Worm (Caenorhabditis elegans) whole organism, L4 larva: ENCODE measurements around the gene ZK370.6.
A peak's percentile ranks its signal among the peaks of the same experiment; 100 is the strongest.

Source experiments
- F26F4.8 ChIP-seq: fragments of 200-800 bp; sonication (Bioruptor generic); conservative IDR thresholded peaks from 2 replicates; pipeline ENCODE4 v1.3.6; 2022; ENCODE audit warnings: missing genetic modification characterization, missing compliant biosample characterization
- F37D6.2 ChIP-seq: sonication (generic microtip); optimal IDR thresholded peaks from 2 replicates; lab custom pipeline; 2016; ENCODE audit warnings: mild to moderate bottlenecking, missing genetic modification characterization, missing compliant biosample characterization
- F49E8.2 ChIP-seq: sonication (generic microtip); optimal IDR thresholded peaks from 2 replicates; lab custom pipeline; 2016; ENCODE audit warnings: missing compliant biosample characterization, mild to moderate bottlenecking, missing genetic modification characterization, borderline replicate concordance
- R02D3.7 ChIP-seq: fragments of 150-350 bp; sonication (generic microtip); optimal IDR thresholded peaks from 3 replicates; lab custom pipeline; 2014; ENCODE audit warnings: missing biosample characterization, missing genetic modification characterization
- T20F7.1 ChIP-seq: fragments of 200-800 bp; sonication (Bioruptor generic); optimal IDR thresholded peaks from 2 replicates; lab custom pipeline; 2018; ENCODE audit warnings: mild to moderate bottlenecking, missing genetic modification characterization, missing compliant biosample characterization
- Y105C5A.15 ChIP-seq: fragments of 200-800 bp; sonication (Bioruptor generic); IDR thresholded peaks from 2 replicates; pipeline ENCODE4 v1.3.6; 2022; ENCODE audit warnings: missing genetic modification characterization, missing compliant biosample characterization
- Y48G9A.11 ChIP-seq: fragments of 200-800 bp; sonication (Bioruptor generic); IDR thresholded peaks from 2 replicates; pipeline ENCODE4 v1.3.6; 2022; ENCODE audit warnings: missing genetic modification reagents, missing genetic modification characterization, missing compliant biosample characterization
- Y75B8A.6 ChIP-seq: fragments of 200-800 bp; sonication (Bioruptor generic); IDR thresholded peaks from 2 replicates; pipeline ENCODE4 v1.3.6; 2022; ENCODE audit warnings: missing genetic modification reagents, missing genetic modification characterization, missing compliant biosample characterization
- ZK337.2 ChIP-seq: fragments of 200-800 bp; sonication (Bioruptor generic); IDR thresholded peaks from 2 replicates; pipeline ENCODE4 v1.3.6; 2022; ENCODE audit warnings: missing genetic modification reagents, missing genetic modification characterization, missing compliant biosample characterization
- ZK546.5 ChIP-seq, 2 experiments: sonication (generic microtip); optimal IDR thresholded peaks; 2 replicates each; lab custom pipeline; 2017; ENCODE audit warnings: missing biosample characterization in 2 of 2, missing genetic modification characterization in 2 of 2
- ceh-20 ChIP-seq: fragments of 200-800 bp; sonication (Bioruptor generic); IDR thresholded peaks from 2 replicates; pipeline ENCODE4 v1.3.6; 2022; ENCODE audit warnings: missing genetic modification reagents, missing genetic modification characterization, missing compliant biosample characterization
- ceh-62 ChIP-seq: sonication (generic microtip); optimal IDR thresholded peaks from 2 replicates; lab custom pipeline; 2017; ENCODE audit warnings: missing biosample characterization, missing genetic modification characterization
- ces-1 ChIP-seq: fragments of 150-350 bp; sonication (generic microtip); optimal IDR thresholded peaks from 4 replicates; lab custom pipeline; 2014; ENCODE audit warnings: missing biosample characterization, missing genetic modification reagents, missing genetic modification characterization
- daf-16 ChIP-seq, 3 experiments: sonication (generic microtip); optimal IDR thresholded peaks; 2 replicates each; lab custom pipeline; 2016 to 2017; ENCODE audit warnings: missing genetic modification characterization in 3 of 3, missing genetic modification reagents in 3 of 3, mild to moderate bottlenecking in 2 of 3, missing compliant biosample characterization in 2 of 3, missing biosample characterization in 1 of 3, moderate library complexity in 1 of 3
- daf-19 ChIP-seq: fragments of 200-800 bp; sonication (Bioruptor generic); conservative IDR thresholded peaks from 2 replicates; pipeline ENCODE4 v1.3.6; 2022; ENCODE audit warnings: missing genetic modification characterization, missing compliant biosample characterization
- dmd-6 ChIP-seq: fragments of 200-800 bp; sonication (Bioruptor generic); IDR thresholded peaks from 2 replicates; pipeline ENCODE4 v1.3.6; 2022; ENCODE audit warnings: missing genetic modification reagents, missing genetic modification characterization, missing compliant biosample characterization
- dmd-8 ChIP-seq: fragments of 200-800 bp; sonication (Bioruptor generic); IDR thresholded peaks from 2 replicates; pipeline ENCODE4 v1.3.6; 2022; ENCODE audit warnings: missing genetic modification characterization, missing compliant biosample characterization
- dve-1 ChIP-seq: sonication (generic microtip); optimal IDR thresholded peaks from 2 replicates; lab custom pipeline; 2017; ENCODE audit warnings: antibody characterized with exemption, mild to moderate bottlenecking, missing genetic modification characterization, missing compliant biosample characterization; ENCODE audit not compliant: insufficient read depth
- hlh-11 ChIP-seq: fragments of 200-800 bp; sonication (Bioruptor generic); optimal IDR thresholded peaks from 2 replicates; lab custom pipeline; 2018; ENCODE audit warnings: mild to moderate bottlenecking, missing genetic modification characterization, missing compliant biosample characterization
- hlh-30 ChIP-seq: sonication (generic microtip); optimal IDR thresholded peaks from 2 replicates; lab custom pipeline; 2017; ENCODE audit warnings: antibody characterized with exemption, mild to moderate bottlenecking, missing genetic modification characterization, missing compliant biosample characterization; ENCODE audit not compliant: insufficient read depth
- hmg-1.1 ChIP-seq: fragments of 200-800 bp; sonication (Bioruptor generic); IDR thresholded peaks from 2 replicates; pipeline ENCODE4 v1.3.6; 2022; ENCODE audit warnings: missing genetic modification reagents, missing genetic modification characterization, missing compliant biosample characterization
- lim-7 ChIP-seq: fragments of 200-800 bp; sonication (Bioruptor generic); IDR thresholded peaks from 2 replicates; pipeline ENCODE4 v1.3.6; 2022; ENCODE audit warnings: missing genetic modification characterization, missing compliant biosample characterization
- lin-1 ChIP-seq: fragments of 200-800 bp; sonication (Bioruptor generic); IDR thresholded peaks from 2 replicates; pipeline ENCODE4 v1.3.6; 2022; ENCODE audit warnings: missing genetic modification reagents, missing genetic modification characterization, missing compliant biosample characterization
- lin-15B ChIP-seq: fragments of 150-350 bp; sonication (generic microtip); optimal IDR thresholded peaks from 3 replicates; lab custom pipeline; 2014; ENCODE audit warnings: missing biosample characterization, missing genetic modification characterization
- lin-29 ChIP-seq: fragments of 200-800 bp; sonication (Bioruptor generic); IDR thresholded peaks from 2 replicates; pipeline ENCODE4 v1.3.6; 2022; ENCODE audit warnings: missing genetic modification reagents, missing genetic modification characterization, missing compliant biosample characterization
- lin-38 ChIP-seq: fragments of 200-800 bp; sonication (Bioruptor generic); IDR thresholded peaks from 2 replicates; pipeline ENCODE4 v1.3.6; 2022; ENCODE audit warnings: missing genetic modification reagents, missing genetic modification characterization, missing compliant biosample characterization
- lir-3 ChIP-seq: sonication (generic microtip); optimal IDR thresholded peaks from 2 replicates; lab custom pipeline; 2016; ENCODE audit warnings: mild to moderate bottlenecking, missing genetic modification characterization, missing compliant biosample characterization
- lsy-2 ChIP-seq, 2 experiments: fragments of 150-350 bp in 1 of 2; sonication (generic microtip) in 1 of 2; optimal IDR thresholded peaks; 2 replicates each; lab custom pipeline; 2014 to 2017; ENCODE audit warnings: missing biosample characterization in 2 of 2, missing genetic modification characterization in 2 of 2
- madf-5 ChIP-seq, 2 experiments: fragments of 200-800 bp; sonication (Bioruptor generic); IDR thresholded peaks; 2 replicates each; pipeline ENCODE4 v1.3.6; 2022; ENCODE audit warnings: missing compliant biosample characterization in 2 of 2, missing genetic modification characterization in 2 of 2
- mdl-1 ChIP-seq, 2 experiments: fragments of 150-350 bp in 1 of 2; sonication (generic microtip) in 1 of 2; optimal IDR thresholded peaks; 2 replicates each; lab custom pipeline; 2014 to 2017; ENCODE audit warnings: missing biosample characterization in 2 of 2, missing genetic modification characterization in 2 of 2
- mes-2 ChIP-seq: sonication (generic microtip); optimal IDR thresholded peaks from 2 replicates; lab custom pipeline; 2016; ENCODE audit warnings: missing genotype, mild to moderate bottlenecking, missing genetic modification characterization, missing compliant biosample characterization; ENCODE audit not compliant: poor library complexity, severe bottlenecking
- mxl-2 ChIP-seq: fragments of 200-800 bp; sonication (Bioruptor generic); conservative IDR thresholded peaks from 2 replicates; pipeline ENCODE4 v1.3.6; 2022; ENCODE audit warnings: missing genetic modification reagents, missing genetic modification characterization, missing compliant biosample characterization
- nhr-10 ChIP-seq: fragments of 150-350 bp; optimal IDR thresholded peaks from 2 replicates; lab custom pipeline; 2014; ENCODE audit warnings: missing biosample characterization, missing genetic modification characterization
- nhr-11 ChIP-seq: fragments of 150-350 bp; optimal IDR thresholded peaks from 2 replicates; lab custom pipeline; 2014; ENCODE audit warnings: missing biosample characterization, missing genetic modification characterization
- nhr-6 ChIP-seq: fragments of 150-350 bp; optimal IDR thresholded peaks from 2 replicates; lab custom pipeline; 2014; ENCODE audit warnings: missing biosample characterization, missing genetic modification characterization
- pha-4 ChIP-seq, 2 experiments: fragments of 150-350 bp in 1 of 2; fragments of 200-800 bp in 1 of 2; sonication (Bioruptor generic) in 1 of 2; IDR thresholded peaks in 1 of 2; optimal IDR thresholded peaks in 1 of 2; 2 replicates each; pipeline versions ENCODE4 v1.3.6 to Lab custom; 2014 to 2022; ENCODE audit warnings: missing genetic modification characterization in 2 of 2, missing genetic modification reagents in 2 of 2, missing biosample characterization in 1 of 2, missing compliant biosample characterization in 1 of 2
- php-3 ChIP-seq: fragments of 200-800 bp; sonication (Bioruptor generic); IDR thresholded peaks from 2 replicates; pipeline ENCODE4 v1.3.6; 2022; ENCODE audit warnings: missing genetic modification reagents, missing genetic modification characterization, missing compliant biosample characterization
- pqm-1 ChIP-seq: sonication (generic microtip); optimal IDR thresholded peaks from 2 replicates; lab custom pipeline; 2017; ENCODE audit warnings: missing biosample characterization, missing genetic modification characterization
- saeg-2 ChIP-seq: fragments of 200-800 bp; sonication (Bioruptor generic); IDR thresholded peaks from 2 replicates; pipeline ENCODE4 v1.3.6; 2022; ENCODE audit warnings: missing genetic modification reagents, missing genetic modification characterization, missing compliant biosample characterization
- tag-97 ChIP-seq: fragments of 200-800 bp; sonication (Bioruptor generic); IDR thresholded peaks from 2 replicates; pipeline ENCODE4 v1.3.6; 2022; ENCODE audit warnings: missing genetic modification characterization, missing compliant biosample characterization
- tra-1 ChIP-seq: fragments of 200-800 bp; sonication (Bioruptor generic); IDR thresholded peaks from 2 replicates; pipeline ENCODE4 v1.3.6; 2022; ENCODE audit warnings: missing genetic modification reagents, missing genetic modification characterization, missing compliant biosample characterization
- unc-39 ChIP-seq: sonication (generic microtip); optimal IDR thresholded peaks from 2 replicates; lab custom pipeline; 2017; ENCODE audit warnings: missing biosample characterization, missing genetic modification characterization
- unc-62 ChIP-seq, 3 experiments: fragments of 150-350 bp in 1 of 3; sonication (generic microtip); optimal IDR thresholded peaks in 2 of 3; peaks in 1 of 3; 1 replicate in 1 of 3; 2 replicates in 2 of 3; lab custom pipeline; 2014 to 2017; ENCODE audit warnings: missing biosample characterization in 3 of 3, missing genetic modification characterization in 3 of 3, missing genetic modification reagents in 3 of 3, missing genotype in 1 of 3
- zip-11 ChIP-seq: fragments of 200-800 bp; sonication (Bioruptor generic); IDR thresholded peaks from 2 replicates; pipeline ENCODE4 v1.3.6; 2022; ENCODE audit warnings: missing genetic modification characterization, missing compliant biosample characterization
- ztf-7 ChIP-seq: fragments of 150-350 bp; optimal IDR thresholded peaks from 2 replicates; lab custom pipeline; 2014; ENCODE audit warnings: missing biosample characterization, missing genetic modification characterization

Gene ZK370.6

DNA sequence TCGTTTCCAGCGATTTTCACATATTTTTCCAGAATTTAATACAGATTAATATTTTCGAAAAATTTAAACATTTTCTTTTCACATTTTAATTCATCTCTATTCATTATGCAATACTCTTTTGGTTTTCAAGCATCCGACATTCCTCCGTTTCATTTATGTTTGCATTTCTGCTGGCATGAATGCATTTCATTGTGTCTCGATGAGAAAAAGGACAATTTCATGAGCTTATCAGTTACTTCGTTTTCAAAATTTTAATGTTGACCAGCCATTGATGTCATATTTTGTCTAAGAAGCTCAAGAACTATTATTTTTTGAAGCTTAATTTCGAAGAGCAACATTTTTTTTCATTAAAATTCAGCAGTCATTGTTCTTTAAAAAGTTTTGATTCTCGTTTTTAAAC is 25.1 kb downstream of the ZK370.6 start (continued):
- TF ChIP-seq pha-4 (GFP tag; IDR thresholded peaks at IDR 0.05; lab: Robert Waterston, UW), result no peak
- TF ChIP-seq pha-4 (tag; optimal IDR thresholded peaks at IDR 0.05; lab: Kevin White, UChicago), result no peak
- no peak for TF ChIP-seq nhr-10
- TF ChIP-seq pqm-1 (tag; lab: Kevin White, UChicago), result peak; percentile 67
- no peak for TF ChIP-seq F37D6.2 (tag; lab: Kevin White, UChicago)
- TF ChIP-seq saeg-2 (GFP tag; lab: Robert Waterston, UW), result no peak
- no peak for TF ChIP-seq F26F4.8 (GFP tag; lab: Robert Waterston, UW)
- TF ChIP-seq, all 104 proteins: peak for 6

DNA sequence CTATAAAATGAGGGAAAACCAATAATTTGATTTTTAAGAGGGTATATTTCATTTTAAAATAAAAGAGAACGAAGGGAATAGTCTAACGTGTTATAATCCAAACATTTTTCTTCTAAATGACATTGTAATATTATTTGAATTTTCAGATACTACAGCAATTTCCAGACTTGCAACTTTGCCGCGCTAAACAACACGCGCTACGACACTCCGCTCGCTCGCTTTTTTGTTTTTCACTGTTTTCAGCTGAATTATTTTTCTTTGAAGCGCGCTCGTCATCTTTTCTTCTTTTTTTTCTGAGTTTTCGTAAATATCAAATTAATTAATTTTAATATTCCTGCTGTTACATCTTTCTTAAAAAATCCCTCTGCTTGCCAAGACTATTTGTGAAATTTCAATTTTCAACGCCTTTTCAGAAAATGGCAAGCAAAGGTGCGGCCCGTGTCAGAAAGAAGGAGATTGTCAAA is 26.4 kb downstream of the ZK370.6 start, which contains the start of gene mrpl-11:
Gene mrpl-11 (plus strand): TSS at position 414 of the 464 bp plus-strand sequence.
- TF ChIP-seq ZK337.2 (GFP tag; lab: Robert Waterston, UW) (no peak), ZK546.5 (tag; optimal IDR thresholded peaks at IDR 0.05; lab: Kevin White, UChicago) (no peak), dmd-6 (GFP tag; lab: Robert Waterston, UW) (no peak), tra-1 (GFP tag; lab: Robert Waterston, UW) (no peak), ztf-7 (tag; lab: Kevin White, UChicago) (no peak), hmg-1.1 (GFP tag; lab: Robert Waterston, UW) (no peak), pha-4 (GFP tag; IDR thresholded peaks at IDR 0.05; lab: Robert Waterston, UW) (no peak), pha-4 (tag; optimal IDR thresholded peaks at IDR 0.05; lab: Kevin White, UChicago) (no peak), ces-1 (GFP tag; lab: Kevin White, UChicago) (no peak), F49E8.2 (tag; lab: Kevin White, UChicago) (no peak), lsy-2 (tag; optimal IDR thresholded peaks at IDR 0.05; lab: Kevin White, UChicago) (peak in 1 of 2 experiments; percentile 51), madf-5 (GFP tag; IDR thresholded peaks at IDR 0.05; lab: Robert Waterston, UW) (no peak), T20F7.1 (GFP tag; lab: Kevin White, UChicago) (peak; percentile 95), tag-97 (GFP tag; lab: Robert Waterston, UW) (no peak), mdl-1 (tag; optimal IDR thresholded peaks at IDR 0.05; lab: Kevin White, UChicago) (no peak), ceh-20 (GFP tag; lab: Robert Waterston, UW) (no peak), lin-15B (no peak), F37D6.2 (tag; lab: Kevin White, UChicago) (no peak), daf-19 (no peak), mxl-2 (GFP tag; lab: Robert Waterston, UW) (no peak), dmd-8 (GFP tag; lab: Robert Waterston, UW) (no peak), zip-11 (GFP tag; lab: Robert Waterston, UW) (no peak), Y75B8A.6 (no peak), saeg-2 (GFP tag; lab: Robert Waterston, UW) (no peak), lin-38 (GFP tag; lab: Robert Waterston, UW) (no peak), lin-1 (GFP tag; lab: Robert Waterston, UW) (no peak), Y105C5A.15 (GFP tag; lab: Robert Waterston, UW) (no peak), unc-39 (tag; lab: Kevin White, UChicago) (no peak), R02D3.7 (tag; lab: Kevin White, UChicago) (no peak), unc-62 (GFP tag; optimal IDR thresholded peaks at IDR 0.05 in 1 of 2; lab: Kevin White, UChicago) (no peak), unc-62 (tag; optimal IDR thresholded peaks at IDR 0.05; lab: Kevin White, UChicago) (no peak), pqm-1 (tag; lab: Kevin White, UChicago) (no peak), lin-29 (GFP tag; lab: Robert Waterston, UW) (no peak), hlh-11 (no peak), dve-1 (tag; lab: Kevin White, UChicago) (peak; percentile 14), lir-3 (tag; lab: Kevin White, UChicago) (no peak), ceh-62 (no peak), php-3 (GFP tag; lab: Robert Waterston, UW) (no peak), hlh-30 (tag; lab: Kevin White, UChicago) (no peak), mes-2 (peak; percentile 44), lim-7 (no peak), nhr-6 (no peak), daf-16 (GFP tag; optimal IDR thresholded peaks at IDR 0.05; lab: Kevin White, UChicago) (no peak), daf-16 (tag; optimal IDR thresholded peaks at IDR 0.05; lab: Kevin White, UChicago) (peak; percentile 14), Y48G9A.11 (GFP tag; lab: Robert Waterston, UW) (peak; percentile 96), nhr-11 (tag; lab: Kevin White, UChicago) (no peak)
